Fruit fly (Drosophila melanogaster) whole organism, embryonic: ENCODE measurements around the gene CG10333.
A peak's percentile ranks its signal among the peaks of the same experiment; 100 is the strongest.

Source experiments
- Antp ChIP-seq: fragments of 200-800 bp; sonication (Bioruptor generic); optimal IDR thresholded peaks from 3 replicates; lab custom pipeline; 2016; ENCODE audit warnings: missing biosample characterization, missing genetic modification characterization
- Atf-2 ChIP-seq: fragments of 200-800 bp; sonication (Bioruptor generic); optimal IDR thresholded peaks from 2 replicates; lab custom pipeline; 2016; ENCODE audit warnings: missing biosample characterization, missing genetic modification characterization
- BEAF-32 ChIP-seq: fragments of 200-800 bp; sonication (Bioruptor generic); optimal IDR thresholded peaks from 3 replicates; lab custom pipeline; 2017; ENCODE audit warnings: missing biosample characterization, missing genetic modification characterization, mild to moderate bottlenecking, moderate library complexity, missing genetic modification reagents
- CG10209 ChIP-seq: fragments of 200-800 bp; sonication (Bioruptor generic); optimal IDR thresholded peaks from 3 replicates; lab custom pipeline; 2017; ENCODE audit warnings: missing biosample characterization, mild to moderate bottlenecking, missing genetic modification characterization, missing genetic modification reagents
- CG10321 ChIP-seq: fragments of 200-800 bp; sonication (Bioruptor generic); IDR thresholded peaks from 2 replicates; pipeline ENCODE4 v1.3.6; 2022; ENCODE audit warnings: missing biosample characterization, missing genetic modification characterization
- CG10565 ChIP-seq: fragments of 200-800 bp; sonication (Bioruptor generic); optimal IDR thresholded peaks from 3 replicates; lab custom pipeline; 2016; ENCODE audit warnings: missing biosample characterization, mild to moderate bottlenecking, missing genetic modification characterization
- CG10654 ChIP-seq: fragments of 200-800 bp; sonication (Bioruptor generic); optimal IDR thresholded peaks from 2 replicates; lab custom pipeline; 2016; ENCODE audit warnings: missing biosample characterization, missing genetic modification characterization
- CG13296 ChIP-seq: fragments of 200-800 bp; sonication (Bioruptor generic); optimal IDR thresholded peaks from 3 replicates; lab custom pipeline; 2018; ENCODE audit warnings: missing biosample characterization, mild to moderate bottlenecking, missing genetic modification characterization
- CG15269 ChIP-seq: fragments of 200-800 bp; sonication (Bioruptor generic); optimal IDR thresholded peaks from 2 replicates; lab custom pipeline; 2018; ENCODE audit warnings: missing biosample characterization, mild to moderate bottlenecking, missing genetic modification characterization, moderate library complexity
- CG15601 ChIP-seq: fragments of 200-800 bp; sonication (Bioruptor generic); optimal IDR thresholded peaks from 3 replicates; lab custom pipeline; 2019; ENCODE audit warnings: missing biosample characterization, mild to moderate bottlenecking, missing genetic modification characterization, moderate library complexity
- CG17568 ChIP-seq: fragments of 200-800 bp; sonication (Bioruptor generic); optimal IDR thresholded peaks from 2 replicates; lab custom pipeline; 2018; ENCODE audit warnings: missing biosample characterization, mild to moderate bottlenecking, missing genetic modification characterization, moderate library complexity
- CG17829 ChIP-seq: fragments of 200-800 bp; optimal IDR thresholded peaks from 2 replicates; lab custom pipeline; 2019; ENCODE audit warnings: missing biosample characterization, mild to moderate bottlenecking, missing genetic modification characterization, moderate library complexity
- CG18599 ChIP-seq: fragments of 200-800 bp; sonication (Bioruptor generic); optimal IDR thresholded peaks from 3 replicates; lab custom pipeline; 2017; ENCODE audit warnings: missing biosample characterization, missing genetic modification characterization, mild to moderate bottlenecking, moderate library complexity, missing genetic modification reagents
- CG18619 ChIP-seq: fragments of 200-800 bp; sonication (Bioruptor generic); optimal IDR thresholded peaks from 3 replicates; lab custom pipeline; 2017; ENCODE audit warnings: missing biosample characterization, mild to moderate bottlenecking, missing genetic modification characterization
- CG30403 ChIP-seq: fragments of 200-800 bp; sonication (Bioruptor generic); optimal IDR thresholded peaks from 3 replicates; lab custom pipeline; 2016; ENCODE audit warnings: missing biosample characterization, missing genetic modification characterization
- CG30431 ChIP-seq: fragments of 200-800 bp; sonication (Bioruptor generic); optimal IDR thresholded peaks from 2 replicates; lab custom pipeline; 2017; ENCODE audit warnings: missing biosample characterization, missing genetic modification characterization
- CG31224 ChIP-seq: fragments of 200-800 bp; sonication (Bioruptor generic); IDR thresholded peaks from 2 replicates; pipeline ENCODE4 v1.3.6; 2022; ENCODE audit warnings: missing biosample characterization, missing genetic modification characterization
- CG32767 ChIP-seq: fragments of 200-800 bp; sonication (Bioruptor generic); IDR thresholded peaks from 2 replicates; pipeline ENCODE4 v1.3.6; 2022; ENCODE audit warnings: missing biosample characterization, missing genetic modification characterization
- CG4730 ChIP-seq: fragments of 200-800 bp; sonication (Bioruptor generic); IDR thresholded peaks from 2 replicates; pipeline ENCODE4 v1.3.6; 2022; ENCODE audit warnings: missing biosample characterization, missing genetic modification characterization
- Dref ChIP-seq: fragments of 200-800 bp; sonication (Bioruptor generic); IDR thresholded peaks from 2 replicates; pipeline ENCODE4 v1.3.6; 2022; ENCODE audit warnings: missing biosample characterization, missing genetic modification characterization
- E2f1 ChIP-seq: fragments of 200-800 bp; sonication (Bioruptor generic); IDR thresholded peaks from 2 replicates; pipeline ENCODE4 v1.3.6; 2022; ENCODE audit warnings: missing biosample characterization, missing genetic modification characterization
- Elba2 ChIP-seq: fragments of 200-800 bp; sonication (Bioruptor generic); optimal IDR thresholded peaks from 3 replicates; lab custom pipeline; 2016; ENCODE audit warnings: missing biosample characterization, missing genetic modification characterization
- H2.0 ChIP-seq: fragments of 200-800 bp; sonication (Bioruptor generic); IDR thresholded peaks from 2 replicates; pipeline ENCODE4 v1.3.6; 2022; ENCODE audit warnings: missing biosample characterization, missing genetic modification characterization
- HLH4C ChIP-seq: fragments of 200-800 bp; sonication (Bioruptor generic); IDR thresholded peaks from 3 replicates; pipeline ENCODE4 v1.3.6; 2022; ENCODE audit warnings: missing biosample characterization, missing genetic modification characterization; ENCODE audit not compliant: partially characterized antibody
- Jarid2 ChIP-seq: fragments of 200-800 bp; sonication (Bioruptor generic); optimal IDR thresholded peaks from 3 replicates; lab custom pipeline; 2017; ENCODE audit warnings: mild to moderate bottlenecking, missing biosample characterization, missing genetic modification reagents, missing genetic modification characterization
- Lpt ChIP-seq: fragments of >200 bp; optimal IDR thresholded peaks from 2 replicates; lab custom pipeline; 2018; ENCODE audit warnings: missing biosample characterization, missing genetic modification characterization
- Meics ChIP-seq: fragments of 200-800 bp; sonication (Bioruptor generic); optimal IDR thresholded peaks from 2 replicates; lab custom pipeline; 2017; ENCODE audit warnings: missing biosample characterization, mild to moderate bottlenecking, missing genetic modification characterization
- Mes4 ChIP-seq: fragments of 200-800 bp; sonication (Bioruptor generic); optimal IDR thresholded peaks from 2 replicates; lab custom pipeline; 2016; ENCODE audit warnings: missing biosample characterization, missing genetic modification characterization
- NC2α ChIP-seq: fragments of 200-800 bp; sonication (Bioruptor generic); optimal IDR thresholded peaks from 2 replicates; lab custom pipeline; 2016; ENCODE audit warnings: missing biosample characterization, missing genetic modification characterization
- NC2β ChIP-seq: fragments of 200-800 bp; sonication (Bioruptor generic); optimal IDR thresholded peaks from 2 replicates; lab custom pipeline; 2016; ENCODE audit warnings: missing biosample characterization, missing genetic modification characterization
- NfI ChIP-seq: fragments of 200-800 bp; sonication (Bioruptor generic); optimal IDR thresholded peaks from 3 replicates; lab custom pipeline; 2018; ENCODE audit warnings: missing biosample characterization, mild to moderate bottlenecking, missing genetic modification characterization, moderate library complexity
- Pdp1 ChIP-seq, 2 experiments: fragments of 200-800 bp; sonication (Bioruptor generic); optimal IDR thresholded peaks; 3 replicates each; lab custom pipeline; 2016; ENCODE audit warnings: missing biosample characterization in 2 of 2, missing genetic modification characterization in 2 of 2, mild to moderate bottlenecking in 1 of 2, moderate library complexity in 1 of 2
- Side ChIP-seq: fragments of 200-800 bp; sonication (Bioruptor generic); optimal IDR thresholded peaks from 2 replicates; lab custom pipeline; 2016; ENCODE audit warnings: missing biosample characterization, missing genetic modification characterization
- Usf ChIP-seq: fragments of 200-800 bp; sonication (Bioruptor generic); optimal IDR thresholded peaks from 2 replicates; lab custom pipeline; 2017; ENCODE audit warnings: missing genotype, missing biosample characterization, missing genetic modification characterization
- ara ChIP-seq: fragments of 200-800 bp; sonication (Bioruptor generic); IDR thresholded peaks from 2 replicates; pipeline ENCODE4 v1.3.6; 2022; ENCODE audit warnings: missing biosample characterization, missing genetic modification characterization
- caup ChIP-seq: fragments of 200-800 bp; sonication (Bioruptor generic); optimal IDR thresholded peaks from 3 replicates; lab custom pipeline; 2017; ENCODE audit warnings: missing biosample characterization, mild to moderate bottlenecking, missing genetic modification characterization, moderate library complexity; ENCODE audit not compliant: severe bottlenecking
- chm ChIP-seq: fragments of 200-800 bp; sonication (Bioruptor generic); IDR thresholded peaks from 2 replicates; pipeline ENCODE4 v1.3.6; 2022; ENCODE audit warnings: missing biosample characterization, missing genetic modification characterization
- corto ChIP-seq: fragments of 200-800 bp; sonication (Bioruptor generic); optimal IDR thresholded peaks from 2 replicates; lab custom pipeline; 2016; ENCODE audit warnings: missing biosample characterization, mild to moderate bottlenecking, missing genetic modification characterization, moderate library complexity
- croc ChIP-seq: fragments of 200-800 bp; sonication (Bioruptor generic); conservative IDR thresholded peaks from 3 replicates; pipeline ENCODE4 v1.3.6; 2022; ENCODE audit warnings: missing biosample characterization, missing genetic modification characterization
- cwo ChIP-seq: fragments of 200-800 bp; sonication (Bioruptor generic); optimal IDR thresholded peaks from 3 replicates; lab custom pipeline; 2017; ENCODE audit warnings: missing biosample characterization, missing genetic modification characterization, mild to moderate bottlenecking, moderate library complexity, missing genetic modification reagents
- da ChIP-seq: fragments of 200-800 bp; sonication (Bioruptor generic); optimal IDR thresholded peaks from 2 replicates; lab custom pipeline; 2016; ENCODE audit warnings: missing biosample characterization, missing genetic modification characterization
- dan ChIP-seq: fragments of 200-800 bp; sonication (Bioruptor generic); IDR thresholded peaks from 2 replicates; pipeline ENCODE4 v1.3.6; 2022; ENCODE audit warnings: missing biosample characterization, missing genetic modification characterization
- eve ChIP-seq, 2 experiments: fragments of >200 bp; optimal IDR thresholded peaks; 2 replicates each; lab custom pipeline; 2017; ENCODE audit warnings: missing biosample characterization in 2 of 2, missing genetic modification characterization in 2 of 2
- fd96Cb ChIP-seq: fragments of 200-800 bp; sonication (Bioruptor generic); optimal IDR thresholded peaks from 2 replicates; lab custom pipeline; 2018; ENCODE audit warnings: missing biosample characterization, mild to moderate bottlenecking, missing genetic modification characterization, moderate library complexity
- maf-S ChIP-seq: fragments of 200-800 bp; sonication (Bioruptor generic); optimal IDR thresholded peaks from 2 replicates; lab custom pipeline; 2016; ENCODE audit warnings: missing biosample characterization, missing genetic modification characterization
- repo ChIP-seq: fragments of 200-800 bp; sonication (Bioruptor generic); optimal IDR thresholded peaks from 2 replicates; lab custom pipeline; 2016; ENCODE audit warnings: missing biosample characterization, missing genetic modification characterization
- salm ChIP-seq: fragments of 200-800 bp; sonication (Bioruptor generic); optimal IDR thresholded peaks from 2 replicates; lab custom pipeline; 2018; ENCODE audit warnings: missing biosample characterization, mild to moderate bottlenecking, missing genetic modification characterization
- slou ChIP-seq: fragments of 200-800 bp; sonication (Bioruptor generic); optimal IDR thresholded peaks from 3 replicates; lab custom pipeline; 2016; ENCODE audit warnings: missing biosample characterization, missing genetic modification characterization
- trem ChIP-seq: fragments of 200-800 bp; optimal IDR thresholded peaks from 3 replicates; lab custom pipeline; 2019; ENCODE audit warnings: missing biosample characterization, mild to moderate bottlenecking, missing genetic modification characterization, moderate library complexity
- unc-4 ChIP-seq: fragments of 200-800 bp; sonication (Bioruptor generic); IDR thresholded peaks from 2 replicates; pipeline ENCODE4 v1.3.6; 2022; ENCODE audit warnings: missing biosample characterization, missing genetic modification characterization; ENCODE audit not compliant: partially characterized antibody
- wor ChIP-seq: fragments of 200-800 bp; sonication (Bioruptor generic); IDR thresholded peaks from 2 replicates; pipeline ENCODE4 v1.3.6; 2022; ENCODE audit warnings: missing biosample characterization, missing genetic modification characterization

The CG10333 gene

dm6 chr2L:18617003-18617402, 10.4 kb downstream of the CG10333 start, which contains the start of gene MESR3 (continued):
- peak; percentile 80 for TF ChIP-seq cwo
- TF ChIP-seq CG10654 (GFP tag; lab: Kevin White, UChicago): peak; percentile 43
- TF ChIP-seq CG10565 (GFP tag; lab: Kevin White, UChicago): no peak
- no peak for TF ChIP-seq slou (GFP tag; lab: Kevin White, UChicago)
- TF ChIP-seq CG10321 (GFP tag; lab: Robert Waterston, UW): peak; percentile 26; the same call in 1 of the 2 replicates
- no peak for TF ChIP-seq dan (GFP tag; lab: Robert Waterston, UW)
- peak; percentile 44; the same call in 1 of the 2 replicates for TF ChIP-seq H2.0 (GFP tag; lab: Robert Waterston, UW)
- TF ChIP-seq NfI (GFP tag; lab: Kevin White, UChicago): no peak
- TF ChIP-seq CG17829 (tag; lab: Kevin White, UChicago): peak; percentile 89
- TF ChIP-seq Jarid2 (GFP tag; lab: Kevin White, UChicago): peak; percentile 95
- TF ChIP-seq CG32767 (GFP tag; lab: Robert Waterston, UW): peak; percentile 46; the same call in 1 of the 2 replicates
- peak; percentile 70 for TF ChIP-seq chm
- TF ChIP-seq fd96Cb: peak; percentile 50
- peak; percentile 19 for TF ChIP-seq Antp (GFP tag; lab: Kevin White, UChicago)
- peak; percentile 84 for TF ChIP-seq E2f1 (GFP tag; lab: Robert Waterston, UW)
- TF ChIP-seq BEAF-32 (GFP tag; lab: Kevin White, UChicago): no peak
- TF ChIP-seq trem: peak; percentile 76
- TF ChIP-seq Dref: no peak
- TF ChIP-seq CG13296 (GFP tag; lab: Kevin White, UChicago): peak; percentile 84
- peak; percentile 69 for TF ChIP-seq CG15601
- TF ChIP-seq salm (tag; lab: Kevin White, UChicago): peak; percentile 9
- no peak for TF ChIP-seq maf-S (GFP tag; lab: Kevin White, UChicago)
- peak; percentile 64 for TF ChIP-seq caup
- TF ChIP-seq Mes4 (GFP tag; lab: Kevin White, UChicago): no peak
- peak; percentile 34 for TF ChIP-seq CG10209
- TF ChIP-seq CG30403 (GFP tag; lab: Kevin White, UChicago): peak; percentile 66
- TF ChIP-seq Side: peak; percentile 52
- peak; percentile 84 for TF ChIP-seq Meics (GFP tag; lab: Kevin White, UChicago)
- no peak for TF ChIP-seq Usf (GFP tag; lab: Kevin White, UChicago)
- TF ChIP-seq CG30431 (GFP tag; lab: Kevin White, UChicago): no peak
- TF ChIP-seq da: no peak
- TF ChIP-seq repo (GFP tag; lab: Kevin White, UChicago): no peak
- peak in 1 of 2 experiments; percentile 17 for TF ChIP-seq Pdp1 (GFP tag; optimal IDR thresholded peaks at IDR 0.05; lab: Kevin White, UChicago)
- TF ChIP-seq CG15269 (tag; lab: Kevin White, UChicago): peak; percentile 88
- no peak for TF ChIP-seq NC2β (GFP tag; lab: Kevin White, UChicago)
- TF ChIP-seq eve (GFP tag; optimal IDR thresholded peaks at IDR 0.05; lab: Kevin White, UChicago): no peak
- no peak for TF ChIP-seq Elba2 (GFP tag; lab: Kevin White, UChicago)
- no peak for TF ChIP-seq CG4730 (GFP tag; lab: Robert Waterston, UW)
- TF ChIP-seq wor (GFP tag; lab: Robert Waterston, UW): no peak
- no peak for TF ChIP-seq unc-4 (GFP tag; lab: Robert Waterston, UW)
- TF ChIP-seq ara: peak; percentile 58; the same call in 1 of the 2 replicates
- no peak; the same call in 1 of the 3 replicates for TF ChIP-seq croc (GFP tag; lab: Robert Waterston, UW)
- no peak for TF ChIP-seq Atf-2 (GFP tag; lab: Kevin White, UChicago)
- TF ChIP-seq NC2α (GFP tag; lab: Kevin White, UChicago): no peak
- peak; percentile 74 for TF ChIP-seq CG31224
- peak; percentile 85 for TF ChIP-seq CG18599 (GFP tag; lab: Kevin White, UChicago)
- no peak for TF ChIP-seq Lpt (GFP tag; lab: Kevin White, UChicago)
- TF ChIP-seq HLH4C (GFP tag; lab: Robert Waterston, UW): 0 out of 3 replicates have a peak, but pooled peaks have one; percentile 37
- no peak for TF ChIP-seq corto (GFP tag; lab: Kevin White, UChicago)
- TF ChIP-seq CG18619: peak; percentile 70
- peak; percentile 36 for TF ChIP-seq CG17568 (GFP tag; lab: Kevin White, UChicago)
